Worm (Caenorhabditis elegans): ENCODE results near the gene nspc-14.

Gene nspc-14

ce11 chrX:12362951-12363486 lies 4.2 kb upstream of the nspc-14 start (continued):
- TF ChIP-seq nhr-237 (tag; optimal IDR thresholded peaks at IDR 0.05) = peak; percentile 43
- TF ChIP-seq daf-12 (tag; optimal IDR thresholded peaks at IDR 0.05) = peak; percentile 93
- peak; percentile 100 for TF ChIP-seq jun-1 (tag; optimal IDR thresholded peaks at IDR 0.05)
- TF ChIP-seq R02D3.7 (tag; optimal IDR thresholded peaks at IDR 0.05) = peak; percentile 91
- peak; percentile 93 for TF ChIP-seq ztf-4 (tag; optimal IDR thresholded peaks at IDR 0.05)
- TF ChIP-seq nhr-11 (tag; optimal IDR thresholded peaks at IDR 0.05) = peak; percentile 98

- no peak for TF ChIP-seq hmg-11 (tag; optimal IDR thresholded peaks at IDR 0.05)
- TF ChIP-seq tbx-2 (tag; optimal IDR thresholded peaks at IDR 0.05) = no peak
- TF ChIP-seq unc-62 (GFP tag; optimal IDR thresholded peaks at IDR 0.05) = no peak
- TF ChIP-seq egl-27 (tag; optimal IDR thresholded peaks at IDR 0.05) = no peak
- no peak for TF ChIP-seq egl-5 (tag; optimal IDR thresholded peaks at IDR 0.05)
- no peak for TF ChIP-seq nhr-67 (tag; optimal IDR thresholded peaks at IDR 0.05)
- no peak for TF ChIP-seq elt-1 (tag; optimal IDR thresholded peaks at IDR 0.05)
- no peak for TF ChIP-seq ceh-9 (tag; optimal IDR thresholded peaks at IDR 0.05)
- TF ChIP-seq nhr-76 (tag; optimal IDR thresholded peaks at IDR 0.05) = no peak
These were observed 1.6 kb upstream of the nspc-14 start, which contains the start of the genes nspc-15 and F19H6.6 for ce11 chrX:12360444-12360843. nspc-15 (plus strand) TSS chrX:12360744. F19H6.6 (plus strand) TSS chrX:12360827.

DNA sequence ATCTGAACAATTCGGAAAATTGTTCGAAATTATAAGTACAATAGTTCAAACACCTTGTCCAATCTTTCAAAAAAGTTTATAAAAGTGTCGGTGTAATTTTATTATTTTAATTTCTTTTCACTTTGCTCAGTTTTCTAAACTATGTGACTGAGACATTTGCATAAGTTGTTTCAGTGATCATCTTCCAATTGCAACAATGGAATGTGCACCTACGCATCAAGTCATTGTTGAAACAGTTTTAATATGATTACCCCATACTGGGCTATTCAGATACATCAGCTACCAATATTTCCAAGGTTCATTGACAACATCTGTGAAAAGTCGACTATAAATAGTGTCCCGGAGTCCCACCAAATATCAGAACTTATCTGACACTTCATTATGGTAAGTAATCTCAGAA lies 1.7 kb downstream of the nspc-14 start, which contains the start of gene nspc-13:
nspc-13 (plus strand) TSS at position 301 of the 400 bp plus-strand sequence.
- TF ChIP-seq nhr-25 (tag; optimal IDR thresholded peaks at IDR 0.05) = no peak
- TF ChIP-seq hmg-11 (tag; optimal IDR thresholded peaks at IDR 0.05) = no peak

- TF ChIP-seq pha-4 (tag; optimal IDR thresholded peaks at IDR 0.05) (no peak), fkh-10 (GFP tag; optimal IDR thresholded peaks at IDR 0.05) (no peak), nhr-12 (tag; optimal IDR thresholded peaks at IDR 0.05) (no peak), nhr-43 (tag; optimal IDR thresholded peaks at IDR 0.05; ENCODE audit: poor library complexity, severe bottlenecking) (no peak), aly-2 (tag; optimal IDR thresholded peaks at IDR 0.05) (no peak), mdl-1 (tag; optimal IDR thresholded peaks at IDR 0.05) (no peak)
These were observed 2.3 kb downstream of the nspc-14 start, which contains the start of gene nspc-12 for ce11 chrX:12356581-12356980. nspc-12 (minus strand) TSS chrX:12356681.

ce11 chrX:12352872-12353271 lies 6.0 kb downstream of the nspc-14 start, which contains the start of gene F42F12.4:
F42F12.4 (minus strand) TSS chrX:12352947.
- TF ChIP-seq ceh-28 (tag; optimal IDR thresholded peaks at IDR 0.05) (peak; percentile 63), nhr-237 (tag; optimal IDR thresholded peaks at IDR 0.05) (no peak), elt-2 (tag; optimal IDR thresholded peaks at IDR 0.05) (peak; percentile 29), fkh-10 (GFP tag; optimal IDR thresholded peaks at IDR 0.05) (no peak), ZK546.5 (tag; optimal IDR thresholded peaks at IDR 0.05) (no peak), nhr-25 (tag; optimal IDR thresholded peaks at IDR 0.05) (no peak), lsy-12 (tag; optimal IDR thresholded peaks at IDR 0.05) (no peak), pqm-1 (tag; optimal IDR thresholded peaks at IDR 0.05) (peak; percentile 3)

- no peak for TF ChIP-seq ama-1 (optimal IDR thresholded peaks at IDR 0.05)
- peak; percentile 45 for TF ChIP-seq pqm-1 (tag; optimal IDR thresholded peaks at IDR 0.05)
- no peak for TF ChIP-seq egl-27 (tag; optimal IDR thresholded peaks at IDR 0.05)
- no peak for TF ChIP-seq nhr-43 (tag; optimal IDR thresholded peaks at IDR 0.05; ENCODE audit: poor library complexity, severe bottlenecking)
- peak; percentile 14 for TF ChIP-seq nhr-23 (tag; optimal IDR thresholded peaks at IDR 0.05)
- TF ChIP-seq hmg-11 (tag; optimal IDR thresholded peaks at IDR 0.05) = no peak
- TF ChIP-seq elt-2 (tag; optimal IDR thresholded peaks at IDR 0.05) = peak; percentile 15
- TF ChIP-seq lsy-12 (tag; optimal IDR thresholded peaks at IDR 0.05) = no peak
- peak; percentile 55 for TF ChIP-seq pha-4 (tag; optimal IDR thresholded peaks at IDR 0.05)
These were observed 8.7 kb downstream of the nspc-14 start, which contains the start of gene F42F12.3 for ce11 chrX:12350207-12350606. F42F12.3 (plus strand) TSS chrX:12350578.

DNA sequence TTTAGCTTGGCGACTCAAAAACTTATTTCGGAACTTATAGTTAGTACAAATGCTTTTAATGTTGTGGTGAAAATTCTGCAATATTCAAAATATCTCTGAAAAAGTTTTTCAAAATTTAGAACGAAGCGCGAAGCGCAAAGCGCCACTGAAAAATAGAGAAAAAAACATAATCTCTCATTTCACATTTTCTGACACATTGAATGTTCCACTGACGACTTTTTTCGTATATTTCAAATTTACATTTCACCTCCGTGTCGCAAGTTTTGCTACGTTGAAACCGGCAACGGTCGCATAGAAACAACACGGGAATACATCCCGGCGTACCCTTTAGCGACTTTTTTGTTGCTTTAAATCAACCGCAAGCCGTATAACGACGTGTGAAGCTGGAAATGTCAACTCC lies 10.5 kb downstream of the nspc-14 start, which contains the start of gene F42F12.14:
F42F12.14 (plus strand) TSS at position 301 of the 400 bp plus-strand sequence.
- TF ChIP-seq nhr-11 (tag; optimal IDR thresholded peaks at IDR 0.05) = no peak
- no peak for TF ChIP-seq nhr-23 (tag; optimal IDR thresholded peaks at IDR 0.05)
- TF ChIP-seq ztf-4 (tag; optimal IDR thresholded peaks at IDR 0.05) = no peak
- no peak for TF ChIP-seq egl-27 (tag; optimal IDR thresholded peaks at IDR 0.05)
- TF ChIP-seq jun-1 (tag; optimal IDR thresholded peaks at IDR 0.05) = no peak
- TF ChIP-seq pha-4 (tag; optimal IDR thresholded peaks at IDR 0.05) = no peak
